Worm (Caenorhabditis elegans): ENCODE measurements around the gene Y56A3A.33.

ce11 chrIII:11978742-11979141, 24.0 kb downstream of the Y56A3A.33 start, which contains the start of gene Y56A3A.30:
- TF ChIP-seq tra-4 (tag; optimal IDR thresholded peaks at IDR 0.05) (no peak), aly-1 (tag; optimal IDR thresholded peaks at IDR 0.05) (no peak), ama-1 (optimal IDR thresholded peaks at IDR 0.05) (no peak), flt-1 (GFP tag; IDR thresholded peaks at IDR 0.05) (no peak), B0310.2 (tag; optimal IDR thresholded peaks at IDR 0.05) (no peak), sea-1 (GFP tag; conservative IDR thresholded peaks at IDR 0.05) (no peak), ets-7 (tag; optimal IDR thresholded peaks at IDR 0.05) (no peak)
